Worm (Caenorhabditis elegans): ENCODE measurements around the gene F31B12.4.

The F31B12.4 gene

DNA sequence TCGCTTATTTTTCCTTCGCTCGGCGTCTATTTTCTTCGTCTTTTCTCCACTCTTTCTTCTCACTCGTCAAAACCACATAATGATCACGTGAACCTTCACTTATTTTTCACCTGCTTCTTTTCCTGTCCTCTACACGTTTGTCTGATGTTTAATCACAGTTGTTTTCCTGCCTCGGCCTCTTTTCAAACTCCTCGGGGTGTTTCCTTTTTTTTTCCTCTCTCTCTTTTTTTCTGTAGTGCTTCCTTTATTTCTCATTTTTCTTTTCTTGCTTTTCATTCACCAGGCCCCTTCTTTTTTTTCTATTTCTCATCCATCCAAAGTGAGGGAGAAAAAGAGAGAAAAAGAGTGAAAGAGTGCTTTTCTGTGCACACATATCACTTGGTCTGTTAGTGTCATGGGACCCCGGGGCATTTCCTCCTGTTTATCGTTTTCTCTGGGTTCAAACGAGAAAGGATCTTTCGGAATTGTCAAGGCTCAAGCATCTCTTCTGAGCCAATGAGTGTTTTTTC lies 33.5 kb upstream of the F31B12.4 start:
- TF ChIP-seq lin-13 (GFP tag; optimal IDR thresholded peaks at IDR 0.05) (peak; percentile 64), mbf-1 (tag; optimal IDR thresholded peaks at IDR 0.05) (no peak), unc-55 (GFP tag; optimal IDR thresholded peaks at IDR 0.05) (peak; percentile 86), R02D3.7 (tag; optimal IDR thresholded peaks at IDR 0.05) (no peak), ztf-1 (GFP tag; conservative IDR thresholded peaks at IDR 0.05) (no peak), blmp-1 (tag; optimal IDR thresholded peaks at IDR 0.05; ENCODE audit: insufficient read depth) (peak; percentile 95), ama-1 (optimal IDR thresholded peaks at IDR 0.05) (peak; percentile 59), snpc-4 (tag; optimal IDR thresholded peaks at IDR 0.05) (peak; percentile 55), sma-9 (GFP tag; optimal IDR thresholded peaks at IDR 0.05) (peak; percentile 99), sma-9 (tag; optimal IDR thresholded peaks at IDR 0.05) (no peak), ceh-16 (tag; optimal IDR thresholded peaks at IDR 0.05) (no peak), Y55F3AM.14 (GFP tag; optimal IDR thresholded peaks at IDR 0.05) (peak; percentile 89), ceh-82 (tag; optimal IDR thresholded peaks at IDR 0.05) (no peak), sma-3 (GFP tag; optimal IDR thresholded peaks at IDR 0.05) (peak; percentile 87), mdl-1 (tag; optimal IDR thresholded peaks at IDR 0.05) (peak; percentile 30 to 79), dmd-4 (tag; optimal IDR thresholded peaks at IDR 0.05) (no peak), ztf-4 (tag; optimal IDR thresholded peaks at IDR 0.05) (peak; percentile 66), nhr-12 (tag; optimal IDR thresholded peaks at IDR 0.05) (no peak), nhr-23 (tag; optimal IDR thresholded peaks at IDR 0.05) (no peak), ZK546.5 (tag; optimal IDR thresholded peaks at IDR 0.05) (no peak), zag-1 (tag; optimal IDR thresholded peaks at IDR 0.05) (peak; percentile 86), fos-1 (tag; optimal IDR thresholded peaks at IDR 0.05) (peak; percentile 56), crh-2 (tag; optimal IDR thresholded peaks at IDR 0.05) (peak; percentile 90), C34F6.9 (tag; optimal IDR thresholded peaks at IDR 0.05) (peak; percentile 95), gmeb-1 (tag; optimal IDR thresholded peaks at IDR 0.05) (peak; percentile 62), aly-2 (tag; optimal IDR thresholded peaks at IDR 0.05) (no peak), nhr-11 (tag; optimal IDR thresholded peaks at IDR 0.05) (peak; percentile 22), F13H6.1 (tag; optimal IDR thresholded peaks at IDR 0.05) (peak; percentile 97), elt-1 (tag; optimal IDR thresholded peaks at IDR 0.05) (no peak), elt-3 (tag; optimal IDR thresholded peaks at IDR 0.05) (no peak), lsy-2 (tag; optimal IDR thresholded peaks at IDR 0.05) (peak; percentile 40 to 90), sem-4 (tag; optimal IDR thresholded peaks at IDR 0.05) (peak; percentile 96), nhr-21 (tag; optimal IDR thresholded peaks at IDR 0.05) (peak; percentile 86), mab-5 (tag; optimal IDR thresholded peaks at IDR 0.05) (peak; percentile 87), lin-39 (tag; optimal IDR thresholded peaks at IDR 0.05) (peak; percentile 46), nhr-129 (tag; optimal IDR thresholded peaks at IDR 0.05) (peak; percentile 90), unc-62 (GFP tag; optimal IDR thresholded peaks at IDR 0.05) (no peak), nhr-25 (tag; optimal IDR thresholded peaks at IDR 0.05) (peak; percentile 84), egl-27 (tag; optimal IDR thresholded peaks at IDR 0.05) (peak; percentile 89), nhr-6 (tag; optimal IDR thresholded peaks at IDR 0.05) (peak; percentile 83), lin-11 (tag; optimal IDR thresholded peaks at IDR 0.05) (peak; percentile 33)

DNA sequence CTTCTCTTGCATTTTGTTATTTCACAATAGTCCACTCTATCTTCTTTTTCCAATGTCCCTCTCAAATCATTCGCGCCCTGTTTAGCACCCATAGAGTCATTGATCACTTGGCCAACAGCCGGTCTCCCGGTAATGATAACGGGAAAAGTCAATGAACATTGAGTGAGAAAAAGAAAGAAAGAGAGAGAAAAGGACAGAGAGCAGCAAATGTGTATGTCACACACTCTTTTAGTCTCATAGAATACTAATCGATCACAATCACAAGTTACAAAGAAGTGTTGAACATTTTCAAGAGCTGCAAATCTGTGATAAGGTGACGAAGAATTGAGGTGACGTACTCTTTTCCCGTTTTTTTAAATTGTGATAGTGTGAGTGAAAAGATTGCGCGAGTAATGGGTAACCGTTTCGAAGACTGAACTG lies 32.4 kb upstream of the F31B12.4 start:
- peak; percentile 94 for TF ChIP-seq nhr-129 (tag; optimal IDR thresholded peaks at IDR 0.05)
- no peak for TF ChIP-seq zag-1 (tag; optimal IDR thresholded peaks at IDR 0.05)
- TF ChIP-seq sma-3 (GFP tag; optimal IDR thresholded peaks at IDR 0.05), result peak; percentile 85
- no peak for TF ChIP-seq R02D3.7 (tag; optimal IDR thresholded peaks at IDR 0.05)
- peak; percentile 68 for TF ChIP-seq nhr-21 (tag; optimal IDR thresholded peaks at IDR 0.05)
- TF ChIP-seq mdl-1 (tag; optimal IDR thresholded peaks at IDR 0.05), result peak in 1 of 2 experiments; percentile 20
- no peak for TF ChIP-seq unc-39 (tag; optimal IDR thresholded peaks at IDR 0.05)
- peak; percentile 18 for TF ChIP-seq blmp-1 (tag; optimal IDR thresholded peaks at IDR 0.05; ENCODE audit: insufficient read depth)
- TF ChIP-seq egl-27 (tag; optimal IDR thresholded peaks at IDR 0.05), result peak; percentile 61
- peak; percentile 95 for TF ChIP-seq fos-1 (tag; optimal IDR thresholded peaks at IDR 0.05)
- TF ChIP-seq elt-1 (tag; optimal IDR thresholded peaks at IDR 0.05), result no peak
- peak in 1 of 2 experiments; percentile 73 for TF ChIP-seq lsy-2 (tag; optimal IDR thresholded peaks at IDR 0.05)
- no peak for TF ChIP-seq Y55F3AM.14 (GFP tag; optimal IDR thresholded peaks at IDR 0.05)
- peak; percentile 84 for TF ChIP-seq crh-2 (tag; optimal IDR thresholded peaks at IDR 0.05)
- peak; percentile 70 for TF ChIP-seq gmeb-1 (tag; optimal IDR thresholded peaks at IDR 0.05)
- TF ChIP-seq C34F6.9 (tag; optimal IDR thresholded peaks at IDR 0.05), result peak; percentile 52
- no peak for TF ChIP-seq dmd-4 (tag; optimal IDR thresholded peaks at IDR 0.05)
- peak; percentile 59 for TF ChIP-seq sem-4 (tag; optimal IDR thresholded peaks at IDR 0.05)
- peak; percentile 73 for TF ChIP-seq nhr-25 (tag; optimal IDR thresholded peaks at IDR 0.05)
- TF ChIP-seq nhr-6 (tag; optimal IDR thresholded peaks at IDR 0.05), result peak; percentile 47
- peak; percentile 50 for TF ChIP-seq ama-1 (optimal IDR thresholded peaks at IDR 0.05)
- no peak for TF ChIP-seq nhr-11 (tag; optimal IDR thresholded peaks at IDR 0.05)
- peak; percentile 100 for TF ChIP-seq sma-9 (GFP tag; optimal IDR thresholded peaks at IDR 0.05)
- no peak for TF ChIP-seq sma-9 (tag; optimal IDR thresholded peaks at IDR 0.05)
- no peak for TF ChIP-seq nhr-23 (tag; optimal IDR thresholded peaks at IDR 0.05)
- peak; percentile 6 for TF ChIP-seq lin-13 (GFP tag; optimal IDR thresholded peaks at IDR 0.05)
- TF ChIP-seq ztf-4 (tag; optimal IDR thresholded peaks at IDR 0.05), result peak; percentile 80
- TF ChIP-seq skn-1 (tag; optimal IDR thresholded peaks at IDR 0.05), result no peak
- peak; percentile 9 for TF ChIP-seq lin-39 (tag; optimal IDR thresholded peaks at IDR 0.05)
- TF ChIP-seq F13H6.1 (tag; optimal IDR thresholded peaks at IDR 0.05), result peak; percentile 89

All from whole organism, L2 larva.